Worm (Caenorhabditis elegans): Measurements from ENCODE around the gene msra-1.
A peak's percentile ranks its signal among the peaks of the same experiment; 100 is the strongest.

msra-1 gene

ce11 chrII:7405262-7405661, 41.4 kb upstream of the msra-1 start (continued):
- TF ChIP-seq egl-27 (tag; optimal IDR thresholded peaks at IDR 0.05): peak; percentile 45
- no peak for TF ChIP-seq zag-1 (tag; optimal IDR thresholded peaks at IDR 0.05)
- no peak for TF ChIP-seq unc-39 (tag; optimal IDR thresholded peaks at IDR 0.05)
- TF ChIP-seq Y55F3AM.14 (GFP tag; optimal IDR thresholded peaks at IDR 0.05): no peak
- TF ChIP-seq unc-55 (GFP tag; optimal IDR thresholded peaks at IDR 0.05): no peak
- TF ChIP-seq crh-2 (tag; optimal IDR thresholded peaks at IDR 0.05): no peak
- no peak for TF ChIP-seq ceh-16 (tag; optimal IDR thresholded peaks at IDR 0.05)
- no peak for TF ChIP-seq C34F6.9 (tag; optimal IDR thresholded peaks at IDR 0.05)

- TF ChIP-seq nhr-23 (tag; optimal IDR thresholded peaks at IDR 0.05) (no peak), C34F6.9 (tag; optimal IDR thresholded peaks at IDR 0.05) (no peak), nhr-25 (tag; optimal IDR thresholded peaks at IDR 0.05) (peak; percentile 94), peb-1 (tag; optimal IDR thresholded peaks at IDR 0.05) (no peak), ceh-82 (tag; optimal IDR thresholded peaks at IDR 0.05) (no peak), nhr-21 (tag; optimal IDR thresholded peaks at IDR 0.05) (no peak), ztf-11 (tag; optimal IDR thresholded peaks at IDR 0.05) (no peak), mab-5 (tag; optimal IDR thresholded peaks at IDR 0.05) (no peak), nhr-6 (tag; optimal IDR thresholded peaks at IDR 0.05) (no peak), unc-55 (GFP tag; optimal IDR thresholded peaks at IDR 0.05) (no peak), sem-4 (tag; optimal IDR thresholded peaks at IDR 0.05) (no peak), lin-13 (GFP tag; optimal IDR thresholded peaks at IDR 0.05) (no peak), ZK546.5 (tag; optimal IDR thresholded peaks at IDR 0.05) (no peak), sma-9 (GFP tag; optimal IDR thresholded peaks at IDR 0.05) (no peak), sma-9 (tag; optimal IDR thresholded peaks at IDR 0.05) (no peak), lin-11 (tag; optimal IDR thresholded peaks at IDR 0.05) (no peak), elt-3 (tag; optimal IDR thresholded peaks at IDR 0.05) (no peak), ceh-16 (tag; optimal IDR thresholded peaks at IDR 0.05) (no peak), nhr-10 (tag; optimal IDR thresholded peaks at IDR 0.05) (no peak), blmp-1 (tag; optimal IDR thresholded peaks at IDR 0.05; ENCODE audit: insufficient read depth) (peak; percentile 86), nhr-12 (tag; optimal IDR thresholded peaks at IDR 0.05) (no peak), F13H6.1 (tag; optimal IDR thresholded peaks at IDR 0.05) (peak; percentile 3), zag-1 (tag; optimal IDR thresholded peaks at IDR 0.05) (no peak), skn-1 (tag; optimal IDR thresholded peaks at IDR 0.05) (no peak), nhr-237 (tag; optimal IDR thresholded peaks at IDR 0.05) (no peak)
Measured at ce11 chrII:7404001-7404400, 40.2 kb upstream of the msra-1 start.

DNA sequence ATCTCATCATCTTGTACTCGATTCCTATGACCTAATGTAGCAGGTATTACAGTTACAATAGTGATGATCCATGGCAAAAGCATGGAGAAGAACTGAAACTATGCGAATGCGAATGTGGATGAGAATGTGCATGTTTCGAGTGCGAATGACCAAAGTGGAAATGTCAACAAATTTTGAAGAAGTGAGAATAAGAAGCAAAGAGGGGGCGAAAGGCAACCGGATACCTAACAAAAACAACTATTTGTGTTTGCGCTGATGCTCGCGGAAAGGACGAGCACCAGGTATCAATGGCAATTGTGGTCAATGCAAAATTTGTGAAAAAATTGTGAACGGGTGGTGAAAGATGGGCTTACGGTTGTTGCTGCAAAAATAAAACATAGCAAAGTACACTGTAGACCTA, 38.8 kb upstream of the msra-1 start, which contains the start of gene nas-7:
Gene nas-7 (minus strand): TSS at position 101 of the 400 bp plus-strand sequence.
- TF ChIP-seq alr-1 (tag; optimal IDR thresholded peaks at IDR 0.05): no peak

ce11 chrII:7398712-7399111, 34.9 kb upstream of the msra-1 start, which contains the start of gene C07D10.1:
Gene C07D10.1 (plus strand): TSS chrII:7399012.
- TF ChIP-seq ztf-11 (tag; optimal IDR thresholded peaks at IDR 0.05) (no peak), lin-11 (tag; optimal IDR thresholded peaks at IDR 0.05) (no peak), zag-1 (tag; optimal IDR thresholded peaks at IDR 0.05) (no peak), crh-2 (tag; optimal IDR thresholded peaks at IDR 0.05) (no peak), elt-3 (tag; optimal IDR thresholded peaks at IDR 0.05) (no peak), nhr-11 (tag; optimal IDR thresholded peaks at IDR 0.05) (no peak), ztf-4 (tag; optimal IDR thresholded peaks at IDR 0.05) (no peak), unc-39 (tag; optimal IDR thresholded peaks at IDR 0.05) (no peak), R02D3.7 (tag; optimal IDR thresholded peaks at IDR 0.05) (no peak)

DNA sequence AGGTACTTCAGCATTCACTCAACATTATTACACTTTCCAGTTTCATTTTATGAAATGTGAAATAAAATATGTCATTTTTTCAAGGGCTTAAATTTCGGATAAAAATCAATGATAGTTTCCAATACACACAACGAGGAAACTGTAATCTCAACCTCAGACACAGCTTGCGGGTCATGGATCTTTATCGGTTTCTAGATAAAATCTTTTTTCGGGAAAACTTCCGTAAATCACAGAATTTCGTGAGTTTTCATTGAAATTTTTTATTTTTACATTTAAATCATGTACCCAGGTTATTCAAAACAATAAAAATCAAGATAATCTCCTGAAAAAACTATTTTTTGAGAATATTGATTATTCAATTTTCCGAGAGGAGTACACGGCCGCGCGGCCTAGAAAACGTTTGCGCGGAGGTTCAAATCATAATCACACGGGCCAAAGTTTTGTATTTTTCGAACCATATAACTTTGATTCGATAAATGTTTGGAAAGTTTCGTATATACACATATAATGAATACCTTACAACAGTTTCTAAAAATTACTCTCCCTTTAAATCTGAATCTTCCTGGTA, 33.5 kb upstream of the msra-1 start:
- TF ChIP-seq nhr-21 (tag; optimal IDR thresholded peaks at IDR 0.05) (peak; percentile 24), ztf-4 (tag; optimal IDR thresholded peaks at IDR 0.05) (no peak), alr-1 (tag; optimal IDR thresholded peaks at IDR 0.05) (no peak), ama-1 (optimal IDR thresholded peaks at IDR 0.05) (peak; percentile 0), unc-62 (GFP tag; optimal IDR thresholded peaks at IDR 0.05) (no peak), elt-3 (tag; optimal IDR thresholded peaks at IDR 0.05) (no peak), nhr-11 (tag; optimal IDR thresholded peaks at IDR 0.05) (no peak), lsy-2 (tag; optimal IDR thresholded peaks at IDR 0.05) (peak in 1 of 2 experiments; percentile 17), peb-1 (tag; optimal IDR thresholded peaks at IDR 0.05) (no peak), sma-9 (GFP tag; optimal IDR thresholded peaks at IDR 0.05) (no peak), sma-9 (tag; optimal IDR thresholded peaks at IDR 0.05) (no peak), egl-27 (tag; optimal IDR thresholded peaks at IDR 0.05) (no peak), sem-4 (tag; optimal IDR thresholded peaks at IDR 0.05) (peak; percentile 28), nhr-129 (tag; optimal IDR thresholded peaks at IDR 0.05) (no peak), nhr-6 (tag; optimal IDR thresholded peaks at IDR 0.05) (no peak), unc-39 (tag; optimal IDR thresholded peaks at IDR 0.05) (no peak), nhr-237 (tag; optimal IDR thresholded peaks at IDR 0.05) (no peak), gmeb-1 (tag; optimal IDR thresholded peaks at IDR 0.05) (no peak), unc-55 (GFP tag; optimal IDR thresholded peaks at IDR 0.05) (no peak), ztf-1 (GFP tag; conservative IDR thresholded peaks at IDR 0.05) (no peak), F13H6.1 (tag; optimal IDR thresholded peaks at IDR 0.05) (no peak), sma-3 (GFP tag; optimal IDR thresholded peaks at IDR 0.05) (peak; percentile 33), blmp-1 (tag; optimal IDR thresholded peaks at IDR 0.05; ENCODE audit: insufficient read depth) (no peak), nhr-25 (tag; optimal IDR thresholded peaks at IDR 0.05) (peak; percentile 25), mab-5 (tag; optimal IDR thresholded peaks at IDR 0.05) (no peak), lin-11 (tag; optimal IDR thresholded peaks at IDR 0.05) (no peak), snpc-4 (tag; optimal IDR thresholded peaks at IDR 0.05) (no peak), nhr-10 (tag; optimal IDR thresholded peaks at IDR 0.05) (no peak)

Data from whole organism, L2 larva.